Worm (Caenorhabditis elegans) whole organism, L1 larva: ENCODE data around the gene nhr-52.
"Not testable (repeated sequence)": the region's sequence is repeated elsewhere in the genome, so short reads cannot be mapped to it uniquely, and the experiment has no call there.

Source experiments
- ceh-90 ChIP-seq: sonication (generic microtip); optimal IDR thresholded peaks from 2 replicates; lab custom pipeline; 2016; ENCODE audit warnings: missing genetic modification characterization, missing compliant biosample characterization
- egl-27 ChIP-seq, 2 experiments: fragments of 150-350 bp in 1 of 2; sonication (generic microtip); optimal IDR thresholded peaks; 3 replicates each; lab custom pipeline; 2017 to 2018; ENCODE audit warnings: missing biosample characterization in 2 of 2, missing genetic modification characterization in 2 of 2, missing genetic modification reagents in 2 of 2
- ets-5 ChIP-seq: fragments of 200-800 bp; sonication (Bioruptor generic); IDR thresholded peaks from 2 replicates; pipeline ENCODE4 v1.3.6; 2022; ENCODE audit warnings: missing genetic modification characterization, missing compliant biosample characterization
- fkh-10 ChIP-seq: sonication (generic microtip); optimal IDR thresholded peaks from 2 replicates; lab custom pipeline; 2017; ENCODE audit warnings: missing biosample characterization, missing genetic modification reagents, missing genetic modification characterization
- fkh-4 ChIP-seq: sonication (generic microtip); optimal IDR thresholded peaks from 2 replicates; lab custom pipeline; 2016; ENCODE audit warnings: missing compliant biosample characterization, missing genetic modification characterization, borderline replicate concordance
- fos-1 ChIP-seq: fragments of 150-350 bp; optimal IDR thresholded peaks from 2 replicates; lab custom pipeline; 2014; ENCODE audit warnings: missing biosample characterization, missing genetic modification characterization
- nhr-12 ChIP-seq: sonication (generic microtip); optimal IDR thresholded peaks from 2 replicates; lab custom pipeline; 2017; ENCODE audit warnings: missing biosample characterization, missing genetic modification characterization
- nhr-28 ChIP-seq: fragments of 150-350 bp; optimal IDR thresholded peaks from 2 replicates; lab custom pipeline; 2014; ENCODE audit warnings: missing biosample characterization, missing genetic modification characterization
- nhr-76 ChIP-seq: sonication (generic microtip); optimal IDR thresholded peaks from 2 replicates; lab custom pipeline; 2017; ENCODE audit warnings: missing biosample characterization, missing genetic modification characterization
- nhr-77 ChIP-seq: fragments of 150-350 bp; optimal IDR thresholded peaks from 2 replicates; lab custom pipeline; 2014; ENCODE audit warnings: missing biosample characterization, missing genetic modification characterization
- unc-130 ChIP-seq: fragments of 150-350 bp; optimal IDR thresholded peaks from 2 replicates; lab custom pipeline; 2017; ENCODE audit warnings: missing biosample characterization, missing genetic modification characterization, inconsistent platforms

DNA sequence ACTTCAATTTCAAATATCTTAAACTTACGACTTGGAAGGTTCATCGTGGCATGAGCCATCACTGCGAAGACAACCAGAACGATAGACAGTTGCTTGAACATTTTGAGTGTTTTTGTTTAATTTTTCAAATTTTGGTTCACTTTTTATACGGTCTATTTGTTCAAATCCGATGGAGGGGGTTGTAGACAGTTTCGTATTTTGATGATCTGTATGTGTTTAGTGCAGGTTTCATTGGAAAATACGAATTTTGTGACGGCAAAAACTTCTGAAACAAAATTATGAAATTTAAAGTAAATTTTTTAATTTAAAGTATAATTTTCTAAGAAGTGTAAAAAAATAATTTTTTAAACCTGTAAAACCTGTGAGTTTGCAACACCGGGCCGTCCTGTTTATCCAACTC is 34.1 kb upstream of the nhr-52 start, which contains the start of gene C55A1.4:
- TF ChIP-seq nhr-12 (tag; lab: Kevin White, UChicago); nhr-77 (tag; lab: Kevin White, UChicago); unc-130; fkh-4 (tag; lab: Kevin White, UChicago); egl-27 (tag; optimal IDR thresholded peaks at IDR 0.05; lab: Kevin White, UChicago); fos-1 (tag; lab: Kevin White, UChicago); nhr-28 (tag; lab: Kevin White, UChicago); ceh-90 (tag; lab: Kevin White, UChicago); fkh-10; ets-5 (GFP tag; lab: Robert Waterston, UW); nhr-76 (tag; lab: Kevin White, UChicago): not testable (repeated sequence)
